Worm (Caenorhabditis elegans) whole organism, L4 larva: ENCODE measurements around the gene F57B1.5.

ENCODE experiments used
- nhr-11 ChIP-seq: fragments of 150-350 bp; optimal IDR thresholded peaks from 2 replicates; lab custom pipeline; 2014; ENCODE audit warnings: missing biosample characterization, missing genetic modification characterization
- skn-1 ChIP-seq: fragments of 150-350 bp; optimal IDR thresholded peaks from 2 replicates; lab custom pipeline; 2014; ENCODE audit warnings: missing biosample characterization, missing genetic modification characterization
- unc-39 ChIP-seq: sonication (generic microtip); optimal IDR thresholded peaks from 2 replicates; lab custom pipeline; 2017; ENCODE audit warnings: missing biosample characterization, missing genetic modification characterization
- zag-1 ChIP-seq: fragments of 150-350 bp; optimal IDR thresholded peaks from 2 replicates; lab custom pipeline; 2014; ENCODE audit warnings: missing biosample characterization, missing genetic modification characterization

ce11 chrV:13212584-13212983 is 5.1 kb downstream of the F57B1.5 start:
- TF ChIP-seq unc-39 (tag; lab: Kevin White, UChicago) = no peak
- TF ChIP-seq skn-1 (tag; lab: Kevin White, UChicago) = no peak
- TF ChIP-seq nhr-11 (tag; lab: Kevin White, UChicago) = no peak
- TF ChIP-seq zag-1 (tag; lab: Kevin White, UChicago) = no peak
